Worm (Caenorhabditis elegans) whole organism, L2 larva: ENCODE measurements around the gene ddn-1.

Source experiments
- C34F6.9 ChIP-seq: fragments of 150-350 bp; optimal IDR thresholded peaks from 2 replicates; lab custom pipeline; 2014; ENCODE audit warnings: missing biosample characterization, missing genetic modification characterization
- F13H6.1 ChIP-seq: sonication (generic microtip); optimal IDR thresholded peaks from 2 replicates; lab custom pipeline; 2016; ENCODE audit warnings: missing genetic modification characterization, missing compliant biosample characterization
- R02D3.7 ChIP-seq: fragments of 150-350 bp; optimal IDR thresholded peaks from 2 replicates; lab custom pipeline; 2014; ENCODE audit warnings: missing biosample characterization, missing genetic modification characterization
- Y55F3AM.14 ChIP-seq: fragments of 200-800 bp; sonication (Bioruptor generic); optimal IDR thresholded peaks from 2 replicates; lab custom pipeline; 2018; ENCODE audit warnings: mild to moderate bottlenecking, missing genetic modification characterization, missing compliant biosample characterization
- ZK546.5 ChIP-seq: sonication (generic microtip); optimal IDR thresholded peaks from 2 replicates; lab custom pipeline; 2017; ENCODE audit warnings: missing biosample characterization, missing genetic modification characterization
- alr-1 ChIP-seq: fragments of 150-350 bp; optimal IDR thresholded peaks from 2 replicates; lab custom pipeline; 2014; ENCODE audit warnings: missing biosample characterization, missing genetic modification characterization
- ama-1 ChIP-seq: fragments of 150-350 bp; optimal IDR thresholded peaks from 2 replicates; lab custom pipeline; 2018; ENCODE audit warnings: inconsistent platforms
- blmp-1 ChIP-seq: sonication (generic microtip); optimal IDR thresholded peaks from 2 replicates; lab custom pipeline; 2017; ENCODE audit warnings: missing genetic modification characterization, mild to moderate bottlenecking, missing compliant biosample characterization, antibody characterized with exemption, moderate library complexity; ENCODE audit not compliant: insufficient read depth
- ceh-16 ChIP-seq: fragments of 150-350 bp; optimal IDR thresholded peaks from 2 replicates; lab custom pipeline; 2014; ENCODE audit warnings: missing biosample characterization, missing genetic modification characterization
- ceh-82 ChIP-seq: fragments of 150-350 bp; optimal IDR thresholded peaks from 2 replicates; lab custom pipeline; 2014; ENCODE audit warnings: missing biosample characterization, missing genetic modification characterization
- crh-2 ChIP-seq: sonication (generic microtip); optimal IDR thresholded peaks from 2 replicates; lab custom pipeline; 2017; ENCODE audit warnings: missing biosample characterization, missing genetic modification characterization
- egl-27 ChIP-seq: sonication (generic microtip); optimal IDR thresholded peaks from 3 replicates; lab custom pipeline; 2017; ENCODE audit warnings: missing biosample characterization, missing genetic modification reagents, missing genetic modification characterization
- elt-1 ChIP-seq: fragments of 150-350 bp; optimal IDR thresholded peaks from 2 replicates; lab custom pipeline; 2014; ENCODE audit warnings: missing biosample characterization, missing genetic modification characterization
- fos-1 ChIP-seq: fragments of 150-350 bp; optimal IDR thresholded peaks from 2 replicates; lab custom pipeline; 2014; ENCODE audit warnings: missing biosample characterization, missing genetic modification characterization
- gmeb-1 ChIP-seq: fragments of 150-350 bp; optimal IDR thresholded peaks from 2 replicates; lab custom pipeline; 2014; ENCODE audit warnings: missing biosample characterization, missing genetic modification characterization
- lin-11 ChIP-seq: fragments of 150-350 bp; sonication (generic microtip); optimal IDR thresholded peaks from 2 replicates; lab custom pipeline; 2014; ENCODE audit warnings: missing biosample characterization, missing genetic modification characterization, inconsistent platforms, mixed read lengths
- lsy-2 ChIP-seq, 2 experiments: fragments of 150-350 bp in 1 of 2; sonication (generic microtip) in 1 of 2; optimal IDR thresholded peaks; 2 replicates each; lab custom pipeline; 2014 to 2017; ENCODE audit warnings: missing biosample characterization in 2 of 2, missing genetic modification characterization in 2 of 2
- mab-5 ChIP-seq: fragments of 150-350 bp; optimal IDR thresholded peaks from 2 replicates; lab custom pipeline; 2014; ENCODE audit warnings: missing biosample characterization, missing genetic modification characterization
- mdl-1 ChIP-seq, 2 experiments: fragments of 150-350 bp in 1 of 2; sonication (generic microtip) in 1 of 2; optimal IDR thresholded peaks; 2 replicates each; lab custom pipeline; 2017; ENCODE audit warnings: missing biosample characterization in 2 of 2, missing genetic modification characterization in 2 of 2
- nhr-10 ChIP-seq: sonication (generic microtip); optimal IDR thresholded peaks from 2 replicates; lab custom pipeline; 2017; ENCODE audit warnings: missing biosample characterization, missing genetic modification characterization
- nhr-129 ChIP-seq: fragments of 150-350 bp; optimal IDR thresholded peaks from 2 replicates; lab custom pipeline; 2014; ENCODE audit warnings: missing biosample characterization, missing genetic modification characterization
- nhr-21 ChIP-seq: fragments of 150-350 bp; optimal IDR thresholded peaks from 2 replicates; lab custom pipeline; 2014; ENCODE audit warnings: missing biosample characterization, missing genetic modification characterization
- nhr-23 ChIP-seq: fragments of 150-350 bp; optimal IDR thresholded peaks from 2 replicates; lab custom pipeline; 2014; ENCODE audit warnings: missing biosample characterization, missing genetic modification reagents, missing genetic modification characterization
- nhr-6 ChIP-seq: fragments of 150-350 bp; optimal IDR thresholded peaks from 2 replicates; lab custom pipeline; 2014; ENCODE audit warnings: missing biosample characterization, missing genetic modification characterization
- nhr-77 ChIP-seq: fragments of 150-350 bp; optimal IDR thresholded peaks from 2 replicates; lab custom pipeline; 2014; ENCODE audit warnings: missing biosample characterization, missing genetic modification characterization
- peb-1 ChIP-seq: fragments of 150-350 bp; optimal IDR thresholded peaks from 2 replicates; lab custom pipeline; 2014; ENCODE audit warnings: missing biosample characterization, missing genetic modification characterization
- sma-9 ChIP-seq, 2 experiments: fragments of 150-350 bp in 1 of 2; sonication (generic microtip) in 1 of 2; optimal IDR thresholded peaks; 2 replicates each; lab custom pipeline; 2014 to 2016; ENCODE audit warnings: missing genetic modification characterization in 2 of 2, mild to moderate bottlenecking in 1 of 2, missing biosample characterization in 1 of 2, missing compliant biosample characterization in 1 of 2, missing genetic modification reagents in 1 of 2, moderate library complexity in 1 of 2
- snpc-4 ChIP-seq: fragments of 150-350 bp; optimal IDR thresholded peaks from 2 replicates; lab custom pipeline; 2014; ENCODE audit warnings: missing biosample characterization, missing genetic modification characterization
- unc-39 ChIP-seq: fragments of 150-350 bp; optimal IDR thresholded peaks from 2 replicates; lab custom pipeline; 2014; ENCODE audit warnings: missing biosample characterization, missing genetic modification characterization
- unc-55 ChIP-seq: fragments of 150-350 bp; sonication (generic microtip); optimal IDR thresholded peaks from 3 replicates; lab custom pipeline; 2014; ENCODE audit warnings: missing biosample characterization, missing genetic modification reagents, missing genetic modification characterization
- unc-62 ChIP-seq: fragments of 150-350 bp; optimal IDR thresholded peaks from 2 replicates; lab custom pipeline; 2014; ENCODE audit warnings: missing biosample characterization, missing genetic modification reagents, missing genetic modification characterization
- zag-1 ChIP-seq: fragments of 150-350 bp; optimal IDR thresholded peaks from 2 replicates; lab custom pipeline; 2014; ENCODE audit warnings: missing biosample characterization, missing genetic modification characterization
- ztf-1 ChIP-seq: fragments of 200-800 bp; sonication (Bioruptor generic); conservative IDR thresholded peaks from 2 replicates; pipeline ENCODE4 v1.3.6; 2022; ENCODE audit warnings: missing genetic modification characterization, missing compliant biosample characterization
- ztf-11 ChIP-seq: sonication (generic microtip); optimal IDR thresholded peaks from 2 replicates; lab custom pipeline; 2017; ENCODE audit warnings: missing biosample characterization, missing genetic modification characterization
- ztf-4 ChIP-seq: fragments of 150-350 bp; optimal IDR thresholded peaks from 2 replicates; lab custom pipeline; 2014; ENCODE audit warnings: missing biosample characterization, missing genetic modification characterization

Gene ddn-1

DNA sequence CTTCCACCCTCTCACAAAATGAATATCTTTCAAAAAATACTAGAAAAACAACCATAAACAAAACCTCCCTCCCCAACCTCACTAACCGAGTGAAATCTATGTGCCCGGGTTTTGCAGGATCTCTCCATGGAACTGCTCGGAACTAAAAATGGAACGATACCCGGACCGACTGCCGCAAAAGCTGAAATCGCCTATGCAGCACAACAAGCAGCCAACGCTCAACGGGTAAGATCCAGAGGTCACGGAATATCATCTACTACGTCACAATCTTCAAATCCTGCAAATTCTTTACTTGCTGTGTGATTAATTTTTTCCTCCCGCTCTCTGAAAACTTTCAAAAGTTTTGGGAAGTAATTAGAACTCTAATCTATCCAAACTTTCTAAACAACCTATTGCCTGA is 29.0 kb upstream of the ddn-1 start:
- TF ChIP-seq ama-1, result no peak
- no peak for TF ChIP-seq nhr-23 (tag; lab: Kevin White, UChicago)
- TF ChIP-seq mdl-1 (tag; optimal IDR thresholded peaks at IDR 0.05; lab: Kevin White, UChicago), result no peak
- no peak for TF ChIP-seq nhr-6 (tag; lab: Kevin White, UChicago)
- no peak for TF ChIP-seq snpc-4 (tag; lab: Kevin White, UChicago)
- TF ChIP-seq ceh-16 (tag; lab: Kevin White, UChicago), result no peak
- no peak for TF ChIP-seq unc-62 (GFP tag; lab: Kevin White, UChicago)
- no peak for TF ChIP-seq ceh-82 (tag; lab: Kevin White, UChicago)
- TF ChIP-seq ztf-11 (tag; lab: Kevin White, UChicago), result no peak
- TF ChIP-seq crh-2 (tag; lab: Kevin White, UChicago), result no peak
- no peak for TF ChIP-seq lsy-2 (tag; optimal IDR thresholded peaks at IDR 0.05; lab: Kevin White, UChicago)
- TF ChIP-seq nhr-77, result no peak
- no peak for TF ChIP-seq mab-5 (tag; lab: Kevin White, UChicago)
- TF ChIP-seq unc-55 (GFP tag; lab: Kevin White, UChicago), result no peak
- no peak for TF ChIP-seq peb-1 (tag; lab: Kevin White, UChicago)
- no peak for TF ChIP-seq gmeb-1

DNA sequence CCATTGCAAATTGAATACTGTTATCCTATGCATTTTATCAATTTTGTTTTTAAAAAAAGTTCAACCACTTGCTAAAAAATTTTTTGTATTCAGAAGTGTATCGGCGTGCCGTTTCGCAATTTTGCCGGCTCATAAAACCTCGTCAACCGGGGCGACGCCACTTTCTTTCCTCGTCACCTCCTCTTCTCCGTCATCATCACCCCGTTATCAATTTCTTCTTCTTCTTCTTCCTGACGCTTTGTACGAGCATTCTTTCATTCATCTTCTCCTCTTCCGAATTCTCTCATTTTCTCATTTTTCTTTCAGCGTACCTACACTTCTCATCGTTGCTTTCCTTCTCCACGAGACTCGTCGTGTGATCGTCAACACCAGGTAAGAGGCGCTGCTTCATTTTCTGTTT is 25.9 kb upstream of the ddn-1 start, which contains the start of gene sup-37:
Gene sup-37, plus strand, starts transcription at position 301 of the 400 bp plus-strand sequence.
- TF ChIP-seq alr-1 (no peak), crh-2 (tag; lab: Kevin White, UChicago) (no peak), nhr-10 (tag; lab: Kevin White, UChicago) (no peak), mdl-1 (tag; optimal IDR thresholded peaks at IDR 0.05; lab: Kevin White, UChicago) (no peak), ZK546.5 (no peak), blmp-1 (tag; lab: Kevin White, UChicago) (no peak), ama-1 (no peak), sma-9 (GFP tag; optimal IDR thresholded peaks at IDR 0.05; lab: Kevin White, UChicago) (no peak), sma-9 (tag; optimal IDR thresholded peaks at IDR 0.05; lab: Kevin White, UChicago) (no peak), ztf-4 (tag; lab: Kevin White, UChicago) (no peak)

DNA sequence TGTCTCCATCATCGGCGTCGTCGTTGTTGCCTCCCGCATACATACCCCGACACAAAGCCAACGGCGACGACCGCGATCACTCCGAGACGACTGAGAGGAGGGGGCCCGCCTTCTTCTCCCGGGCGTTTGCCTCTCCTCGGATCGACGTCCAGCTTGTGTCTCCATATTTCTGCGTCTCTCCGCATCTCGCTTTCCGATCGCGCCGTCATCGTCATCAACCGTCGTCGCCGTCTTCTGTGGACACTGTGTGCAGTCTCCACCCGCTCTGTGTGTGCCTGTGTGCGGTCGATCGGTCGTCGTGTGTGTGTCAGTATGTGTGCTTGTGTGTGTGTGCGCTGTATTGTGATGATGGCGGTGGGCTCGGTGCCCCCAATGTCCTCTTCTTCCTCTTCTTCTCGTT is 25.2 kb upstream of the ddn-1 start:
- no peak for TF ChIP-seq ama-1
- peak; percentile 50 for TF ChIP-seq F13H6.1 (tag; lab: Kevin White, UChicago)
- peak; percentile 30 for TF ChIP-seq fos-1 (tag; lab: Kevin White, UChicago)
- peak; percentile 72 for TF ChIP-seq nhr-129 (tag; lab: Kevin White, UChicago)
- TF ChIP-seq, all 48 proteins: peak for 3

DNA sequence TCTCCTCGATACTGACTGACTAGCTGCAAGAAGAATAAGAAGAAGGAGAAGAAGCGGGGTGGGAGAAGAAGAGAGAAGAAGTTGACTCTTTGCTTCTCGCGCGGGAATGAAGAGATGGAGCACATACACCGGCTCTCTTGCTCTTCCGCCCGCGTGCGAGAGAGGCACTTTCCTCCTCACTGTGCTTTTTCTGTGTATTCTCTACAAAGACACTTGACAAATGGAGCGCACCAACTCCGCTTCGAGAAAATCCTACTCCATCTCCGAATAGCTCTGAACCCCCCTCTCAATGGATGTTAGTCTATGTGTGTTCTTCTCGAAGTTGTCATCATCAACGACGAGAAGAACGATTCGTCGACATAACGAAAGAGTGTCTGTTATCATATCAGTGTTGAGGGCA is 24.2 kb upstream of the ddn-1 start:
- no peak for TF ChIP-seq fos-1 (tag; lab: Kevin White, UChicago)
- TF ChIP-seq nhr-21 (tag; lab: Kevin White, UChicago), result no peak
- TF ChIP-seq Y55F3AM.14 (GFP tag; lab: Kevin White, UChicago), result no peak
- TF ChIP-seq zag-1 (tag; lab: Kevin White, UChicago), result no peak
- no peak for TF ChIP-seq nhr-77
- TF ChIP-seq peb-1 (tag; lab: Kevin White, UChicago), result no peak
- TF ChIP-seq lin-11 (tag; lab: Kevin White, UChicago), result no peak
- TF ChIP-seq ceh-82 (tag; lab: Kevin White, UChicago), result no peak
- TF ChIP-seq R02D3.7 (tag; lab: Kevin White, UChicago), result no peak
- TF ChIP-seq unc-39 (tag; lab: Kevin White, UChicago), result no peak
- no peak for TF ChIP-seq unc-62 (GFP tag; lab: Kevin White, UChicago)
- TF ChIP-seq elt-1 (tag; lab: Kevin White, UChicago), result no peak
- TF ChIP-seq ztf-1 (GFP tag; lab: Robert Waterston, UW), result no peak
- TF ChIP-seq egl-27 (tag; lab: Kevin White, UChicago), result no peak
- no peak for TF ChIP-seq C34F6.9
- TF ChIP-seq, all 48 proteins: peak for 0

DNA sequence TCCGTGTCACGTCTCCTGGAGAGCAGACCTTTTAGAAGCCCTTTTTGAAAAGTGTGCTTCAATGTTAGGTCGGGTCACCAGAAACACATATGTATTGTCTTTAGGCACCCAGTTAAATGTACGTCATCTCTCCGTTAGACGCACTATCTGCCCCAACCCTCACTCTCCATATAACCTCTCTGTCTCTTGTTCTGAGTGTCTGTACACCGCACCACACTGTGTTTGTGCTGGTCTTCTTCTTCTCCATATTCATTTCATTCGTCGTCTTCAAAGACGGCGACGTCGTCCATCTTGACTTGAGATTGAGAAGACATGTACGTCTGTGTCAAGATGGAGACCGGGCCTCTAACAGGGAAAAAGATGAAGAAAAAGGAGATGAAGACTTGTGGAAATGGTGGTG is 21.8 kb upstream of the ddn-1 start:
- TF ChIP-seq fos-1 (tag; lab: Kevin White, UChicago), result peak; percentile 6
- TF ChIP-seq zag-1 (tag; lab: Kevin White, UChicago), result no peak
- TF ChIP-seq nhr-129 (tag; lab: Kevin White, UChicago), result peak; percentile 45
